Worm (Caenorhabditis elegans) whole organism, L1 larva: ENCODE results near the gene R12B2.13.
A peak's percentile ranks its signal among the peaks of the same experiment; 100 is the strongest.

Experiments
- C16A3.4 ChIP-seq: fragments of 150-350 bp; optimal IDR thresholded peaks from 2 replicates; lab custom pipeline; 2014; ENCODE audit warnings: missing biosample characterization, missing genetic modification characterization
- ama-1 ChIP-seq: fragments of 150-350 bp; optimal IDR thresholded peaks from 2 replicates; lab custom pipeline; 2014
- blmp-1 ChIP-seq: fragments of 150-350 bp; optimal IDR thresholded peaks from 2 replicates; lab custom pipeline; 2014; ENCODE audit warnings: missing biosample characterization, missing genetic modification characterization
- ceh-8 ChIP-seq: fragments of 200-800 bp; sonication (Bioruptor generic); optimal IDR thresholded peaks from 2 replicates; lab custom pipeline; 2018; ENCODE audit warnings: mild to moderate bottlenecking, missing genetic modification characterization, moderate library complexity, missing compliant biosample characterization
- ceh-82 ChIP-seq, 3 experiments: fragments of 150-350 bp in 1 of 3; sonication (generic microtip) in 2 of 3; optimal IDR thresholded peaks; 2 replicates each; lab custom pipeline; 2014 to 2017; ENCODE audit warnings: missing biosample characterization in 3 of 3, missing genetic modification characterization in 3 of 3
- dpl-1 ChIP-seq, 3 experiments: fragments of 150-350 bp in 2 of 3; sonication (generic microtip) in 1 of 3; optimal IDR thresholded peaks; 2 replicates each; lab custom pipeline; 2014 to 2017; ENCODE audit warnings: missing biosample characterization in 3 of 3, missing genetic modification characterization in 3 of 3, missing genetic modification reagents in 3 of 3
- dsc-1 ChIP-seq: sonication (generic microtip); optimal IDR thresholded peaks from 2 replicates; lab custom pipeline; 2016; ENCODE audit warnings: mild to moderate bottlenecking, missing genetic modification characterization, missing compliant biosample characterization
- efl-1 ChIP-seq, 4 experiments: fragments of 150-350 bp; optimal IDR thresholded peaks in 3 of 4; peaks in 1 of 4; 1 replicate in 1 of 4; 2 replicates in 3 of 4; lab custom pipeline; 2014; ENCODE audit warnings: missing biosample characterization in 2 of 4, missing genetic modification characterization in 2 of 4, missing genetic modification reagents in 2 of 4
- egl-13 ChIP-seq: sonication (generic microtip); optimal IDR thresholded peaks from 2 replicates; lab custom pipeline; 2016; ENCODE audit warnings: missing genotype, missing genetic modification reagents, missing genetic modification characterization, missing compliant biosample characterization
- egl-27 ChIP-seq, 2 experiments: fragments of 150-350 bp in 1 of 2; sonication (generic microtip); optimal IDR thresholded peaks; 3 replicates each; lab custom pipeline; 2017 to 2018; ENCODE audit warnings: missing biosample characterization in 2 of 2, missing genetic modification characterization in 2 of 2, missing genetic modification reagents in 2 of 2
- ets-5 ChIP-seq: fragments of 200-800 bp; sonication (Bioruptor generic); IDR thresholded peaks from 2 replicates; pipeline ENCODE4 v1.3.6; 2022; ENCODE audit warnings: missing genetic modification characterization, missing compliant biosample characterization
- fkh-10 ChIP-seq: sonication (generic microtip); optimal IDR thresholded peaks from 2 replicates; lab custom pipeline; 2017; ENCODE audit warnings: missing biosample characterization, missing genetic modification reagents, missing genetic modification characterization
- fkh-4 ChIP-seq: sonication (generic microtip); optimal IDR thresholded peaks from 2 replicates; lab custom pipeline; 2016; ENCODE audit warnings: missing compliant biosample characterization, missing genetic modification characterization, borderline replicate concordance
- fkh-8 ChIP-seq: sonication (generic microtip); optimal IDR thresholded peaks from 2 replicates; lab custom pipeline; 2016; ENCODE audit warnings: mild to moderate bottlenecking, missing genetic modification characterization, missing compliant biosample characterization
- fos-1 ChIP-seq: fragments of 150-350 bp; optimal IDR thresholded peaks from 2 replicates; lab custom pipeline; 2014; ENCODE audit warnings: missing biosample characterization, missing genetic modification characterization
- hlh-4 ChIP-seq: sonication (generic microtip); optimal IDR thresholded peaks from 2 replicates; lab custom pipeline; 2016; ENCODE audit warnings: mild to moderate bottlenecking, missing genetic modification characterization, missing compliant biosample characterization
- irx-1 ChIP-seq: sonication (generic microtip); optimal IDR thresholded peaks from 2 replicates; lab custom pipeline; 2016; ENCODE audit warnings: missing genetic modification characterization, missing compliant biosample characterization
- isw-1 ChIP-seq: fragments of 200-800 bp; sonication (Bioruptor generic); IDR thresholded peaks from 2 replicates; pipeline ENCODE4 v1.3.6; 2022; ENCODE audit warnings: missing genetic modification characterization, missing compliant biosample characterization
- lin-13 ChIP-seq: fragments of 150-350 bp; optimal IDR thresholded peaks from 2 replicates; lab custom pipeline; 2014; ENCODE audit warnings: missing biosample characterization, missing genetic modification reagents, missing genetic modification characterization
- lin-14 ChIP-seq: fragments of 200-800 bp; sonication (Bioruptor generic); optimal IDR thresholded peaks from 2 replicates; lab custom pipeline; 2018; ENCODE audit warnings: mild to moderate bottlenecking, missing genetic modification characterization, moderate library complexity, missing compliant biosample characterization
- lin-35 ChIP-seq, 2 experiments: fragments of 150-350 bp; optimal IDR thresholded peaks; 2 replicates each; lab custom pipeline; 2014; ENCODE audit warnings: missing biosample characterization in 2 of 2, missing genetic modification characterization in 2 of 2, missing genetic modification reagents in 2 of 2
- lin-39 ChIP-seq: fragments of 150-350 bp; optimal IDR thresholded peaks from 2 replicates; lab custom pipeline; 2014; ENCODE audit warnings: missing biosample characterization, missing genetic modification reagents, missing genetic modification characterization
- lsy-2 ChIP-seq, 2 experiments: fragments of 150-350 bp; optimal IDR thresholded peaks; 2 replicates each; lab custom pipeline; 2014; ENCODE audit warnings: missing biosample characterization in 2 of 2, missing genetic modification characterization in 2 of 2
- mab-9 ChIP-seq: fragments of 200-800 bp; sonication (Bioruptor generic); IDR thresholded peaks from 2 replicates; pipeline ENCODE4 v1.3.6; 2022; ENCODE audit warnings: missing genetic modification reagents, missing genetic modification characterization, missing compliant biosample characterization
- mdl-1 ChIP-seq, 2 experiments: fragments of 150-350 bp; optimal IDR thresholded peaks; 2 replicates each; lab custom pipeline; 2014 to 2017; ENCODE audit warnings: missing biosample characterization in 2 of 2, missing genetic modification characterization in 2 of 2, inconsistent platforms in 1 of 2
- mep-1 ChIP-seq: fragments of 150-350 bp; optimal IDR thresholded peaks from 2 replicates; lab custom pipeline; 2014; ENCODE audit warnings: missing biosample characterization, missing genetic modification characterization
- nhr-19 ChIP-seq: fragments of 200-800 bp; sonication (Bioruptor generic); conservative IDR thresholded peaks from 2 replicates; pipeline ENCODE4 v1.3.6; 2022; ENCODE audit warnings: missing genetic modification characterization, missing compliant biosample characterization
- nhr-20 ChIP-seq: sonication (generic microtip); optimal IDR thresholded peaks from 2 replicates; lab custom pipeline; 2016; ENCODE audit warnings: mild to moderate bottlenecking, missing genetic modification characterization, missing compliant biosample characterization
- nhr-28 ChIP-seq: fragments of 150-350 bp; optimal IDR thresholded peaks from 2 replicates; lab custom pipeline; 2014; ENCODE audit warnings: missing biosample characterization, missing genetic modification characterization
- nhr-47 ChIP-seq: sonication (generic microtip); optimal IDR thresholded peaks from 2 replicates; lab custom pipeline; 2016; ENCODE audit warnings: mild to moderate bottlenecking, missing genetic modification characterization, moderate library complexity, missing compliant biosample characterization
- nhr-71 ChIP-seq: sonication (generic microtip); optimal IDR thresholded peaks from 2 replicates; lab custom pipeline; 2016; ENCODE audit warnings: mild to moderate bottlenecking, missing genetic modification characterization, moderate library complexity, missing compliant biosample characterization
- pag-3 ChIP-seq: sonication (generic microtip); optimal IDR thresholded peaks from 2 replicates; lab custom pipeline; 2017; ENCODE audit warnings: missing genetic modification characterization, mild to moderate bottlenecking, missing compliant biosample characterization, antibody characterized with exemption, borderline replicate concordance; ENCODE audit not compliant: insufficient read depth
- rnt-1 ChIP-seq: sonication (generic microtip); optimal IDR thresholded peaks from 2 replicates; lab custom pipeline; 2016; ENCODE audit warnings: mild to moderate bottlenecking, missing genetic modification characterization, moderate library complexity, missing compliant biosample characterization
- skn-1 ChIP-seq: fragments of 150-350 bp; optimal IDR thresholded peaks from 2 replicates; lab custom pipeline; 2014; ENCODE audit warnings: missing biosample characterization, missing genetic modification characterization
- snu-23 ChIP-seq: sonication (generic microtip); optimal IDR thresholded peaks from 2 replicates; lab custom pipeline; 2016; ENCODE audit warnings: missing genetic modification characterization, missing compliant biosample characterization
- sox-4 ChIP-seq: sonication (generic microtip); optimal IDR thresholded peaks from 2 replicates; lab custom pipeline; 2016; ENCODE audit warnings: missing genetic modification characterization, missing compliant biosample characterization
- swsn-7 ChIP-seq: sonication (generic microtip); optimal IDR thresholded peaks from 2 replicates; lab custom pipeline; 2016; ENCODE audit warnings: missing genetic modification characterization, missing compliant biosample characterization
- tbx-2 ChIP-seq: sonication (generic microtip); optimal IDR thresholded peaks from 2 replicates; lab custom pipeline; 2016; ENCODE audit warnings: missing genetic modification characterization, missing compliant biosample characterization
- unc-130 ChIP-seq: fragments of 150-350 bp; optimal IDR thresholded peaks from 2 replicates; lab custom pipeline; 2017; ENCODE audit warnings: missing biosample characterization, missing genetic modification characterization, inconsistent platforms
- unc-62 ChIP-seq: fragments of 150-350 bp; optimal IDR thresholded peaks from 2 replicates; lab custom pipeline; 2014; ENCODE audit warnings: missing biosample characterization, missing genetic modification reagents, missing genetic modification characterization
- unc-86 ChIP-seq: sonication (generic microtip); optimal IDR thresholded peaks from 2 replicates; lab custom pipeline; 2016; ENCODE audit warnings: missing genetic modification characterization, missing compliant biosample characterization
- xbp-1 ChIP-seq: sonication (generic microtip); optimal IDR thresholded peaks from 2 replicates; lab custom pipeline; 2016; ENCODE audit warnings: missing genetic modification characterization, missing compliant biosample characterization
- zag-1 ChIP-seq: fragments of 150-350 bp; optimal IDR thresholded peaks from 2 replicates; lab custom pipeline; 2014; ENCODE audit warnings: missing biosample characterization, missing genetic modification characterization
- ztf-11 ChIP-seq, 2 experiments: sonication (generic microtip); optimal IDR thresholded peaks; 2 replicates each; lab custom pipeline; 2016 to 2017; ENCODE audit warnings: missing genetic modification characterization in 2 of 2, missing biosample characterization in 1 of 2, missing compliant biosample characterization in 1 of 2
- ztf-4 ChIP-seq: fragments of 150-350 bp; optimal IDR thresholded peaks from 2 replicates; lab custom pipeline; 2014; ENCODE audit warnings: missing biosample characterization, missing genetic modification characterization

R12B2.13 gene

DNA sequence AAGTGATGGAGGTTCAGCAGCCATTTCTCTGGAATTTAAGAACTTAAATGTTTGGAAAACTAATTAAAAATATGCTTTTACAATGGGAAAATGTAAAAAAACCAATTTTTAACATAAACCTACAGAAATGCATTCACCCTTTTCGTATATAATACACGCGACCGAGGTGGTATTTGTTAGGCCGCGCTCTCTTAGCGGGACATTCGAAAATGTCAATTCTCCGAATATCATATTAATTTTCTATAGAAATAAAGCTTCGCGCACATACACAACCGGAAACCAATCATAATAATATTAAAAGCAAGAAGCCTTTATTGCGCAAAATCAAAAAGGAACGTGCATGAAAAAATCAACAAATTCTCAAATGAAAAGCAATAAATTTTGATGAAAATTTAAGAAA lies 20.0 kb upstream of the R12B2.13 start, which contains the start of gene ddx-23 (continued):
- TF ChIP-seq lin-39 (tag; lab: Kevin White, UChicago) = no peak
- peak; percentile 9 for TF ChIP-seq rnt-1 (tag; lab: Kevin White, UChicago)

DNA sequence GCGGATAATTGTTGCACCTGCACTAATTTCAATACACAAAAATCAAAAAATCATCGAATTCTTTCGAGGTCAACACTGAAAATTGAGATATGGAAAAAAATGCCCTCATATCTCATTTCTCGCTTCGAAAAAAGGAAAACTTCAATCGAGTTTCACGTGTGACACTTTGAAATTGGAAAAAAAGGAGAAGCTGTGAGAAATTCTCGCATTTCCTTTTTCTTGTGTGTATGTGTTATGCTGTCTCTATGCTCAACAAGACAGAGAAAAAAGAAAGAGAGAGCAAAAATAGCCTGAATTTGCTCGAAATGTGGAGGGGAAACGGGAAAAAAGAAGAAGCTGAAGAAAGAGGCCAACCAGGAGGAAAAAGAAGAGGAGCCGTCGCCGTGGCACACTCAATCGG lies 13.1 kb upstream of the R12B2.13 start:
- no peak for TF ChIP-seq ama-1 (lab: Kevin White, UChicago)
- TF ChIP-seq nhr-28 (tag; lab: Kevin White, UChicago) = no peak
- TF ChIP-seq blmp-1 = no peak
- TF ChIP-seq efl-1 (optimal IDR thresholded peaks at IDR 0.05; lab: Kevin White, UChicago) = no peak
- TF ChIP-seq efl-1 (GFP tag; optimal IDR thresholded peaks at IDR 0.05 in 1 of 2; lab: Kevin White, UChicago) = peak in 1 of 2 experiments; percentile 27
- peak in 1 of 3 experiments; percentile 38 for TF ChIP-seq ceh-82 (tag; optimal IDR thresholded peaks at IDR 0.05; lab: Kevin White, UChicago)
- TF ChIP-seq hlh-4 (tag; lab: Kevin White, UChicago) = no peak
- no peak for TF ChIP-seq pag-3 (tag; lab: Kevin White, UChicago)
- TF ChIP-seq ets-5 = no peak
- peak; percentile 11 for TF ChIP-seq nhr-47 (tag; lab: Kevin White, UChicago)
- TF ChIP-seq fkh-10 (GFP tag; lab: Kevin White, UChicago) = peak; percentile 78
- peak in 1 of 2 experiments; percentile 5 for TF ChIP-seq lsy-2 (tag; optimal IDR thresholded peaks at IDR 0.05; lab: Kevin White, UChicago)
- peak; percentile 77 for TF ChIP-seq lin-14
- TF ChIP-seq nhr-71 = peak; percentile 20
- TF ChIP-seq nhr-20 (tag; lab: Kevin White, UChicago) = no peak

DNA sequence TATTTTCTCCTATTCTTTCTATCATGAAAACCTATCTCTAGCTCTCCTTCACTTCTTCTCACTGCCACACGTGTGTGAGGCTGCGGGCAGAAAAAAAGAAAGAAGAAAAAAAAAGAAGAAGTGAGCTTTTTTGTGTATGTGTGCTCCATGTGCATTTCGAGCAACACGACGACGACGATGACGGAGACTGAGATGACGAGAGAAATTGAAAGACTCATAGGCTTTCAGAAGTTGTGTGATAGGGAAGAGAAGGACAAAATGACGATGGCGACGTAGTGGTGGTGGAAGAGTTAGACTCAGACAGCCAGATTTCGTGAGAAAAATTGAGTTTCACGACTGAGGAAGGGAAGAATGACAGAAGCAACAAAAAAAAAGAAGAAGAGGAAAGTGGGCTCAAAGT lies 12.2 kb upstream of the R12B2.13 start:
- TF ChIP-seq dpl-1 (GFP tag; optimal IDR thresholded peaks at IDR 0.05; lab: Kevin White, UChicago) = peak; percentile 6 to 33 (median 17)
- TF ChIP-seq isw-1 (GFP tag; lab: Robert Waterston, UW) = peak; percentile 51
- TF ChIP-seq sox-4 (tag; lab: Kevin White, UChicago) = peak; percentile 34
- TF ChIP-seq ceh-82 (tag; optimal IDR thresholded peaks at IDR 0.05; lab: Kevin White, UChicago) = peak in 2 of 3 experiments; percentile 37 to 73
- peak; percentile 88 for TF ChIP-seq nhr-71
- peak; percentile 72 for TF ChIP-seq dsc-1 (tag; lab: Kevin White, UChicago)
- peak; percentile 42 for TF ChIP-seq unc-130 (tag; lab: Kevin White, UChicago)
- peak; percentile 7 for TF ChIP-seq lin-13 (GFP tag; lab: Kevin White, UChicago)
- TF ChIP-seq lsy-2 (tag; optimal IDR thresholded peaks at IDR 0.05; lab: Kevin White, UChicago) = peak; percentile 45 to 87
- 0 out of 2 replicates have a peak, but pooled peaks have one; percentile 49 for TF ChIP-seq mab-9
- no peak for TF ChIP-seq fkh-4
- peak; percentile 51 for TF ChIP-seq irx-1 (tag; lab: Kevin White, UChicago)
- peak; percentile 75 for TF ChIP-seq snu-23 (GFP tag; lab: Kevin White, UChicago)
- TF ChIP-seq nhr-19 (GFP tag; lab: Robert Waterston, UW) = 0 out of 2 replicates have a peak, but pooled peaks have one; percentile 27
- TF ChIP-seq rnt-1 (tag; lab: Kevin White, UChicago) = peak; percentile 47
- TF ChIP-seq lin-14 = peak; percentile 96
- TF ChIP-seq mep-1 = peak; percentile 82
- TF ChIP-seq ceh-8 = peak; percentile 12
- peak; percentile 81 for TF ChIP-seq nhr-47 (tag; lab: Kevin White, UChicago)
- peak; percentile 54 for TF ChIP-seq efl-1 (optimal IDR thresholded peaks at IDR 0.05; lab: Kevin White, UChicago)
- peak; percentile 33 to 74 for TF ChIP-seq efl-1 (GFP tag; optimal IDR thresholded peaks at IDR 0.05 in 1 of 2; lab: Kevin White, UChicago)
- TF ChIP-seq egl-13 = peak; percentile 60
- TF ChIP-seq ztf-11 (tag; optimal IDR thresholded peaks at IDR 0.05; lab: Kevin White, UChicago) = no peak
- peak; percentile 58 for TF ChIP-seq xbp-1
- TF ChIP-seq ama-1 (lab: Kevin White, UChicago) = no peak
- TF ChIP-seq egl-27 (tag; optimal IDR thresholded peaks at IDR 0.05; lab: Kevin White, UChicago) = peak in 1 of 2 experiments; percentile 46
- peak; percentile 37 for TF ChIP-seq nhr-20 (tag; lab: Kevin White, UChicago)
- TF ChIP-seq fos-1 (tag; lab: Kevin White, UChicago) = peak; percentile 40
- peak; percentile 18 for TF ChIP-seq C16A3.4 (tag; lab: Kevin White, UChicago)
- peak; percentile 78 for TF ChIP-seq swsn-7 (tag; lab: Kevin White, UChicago)
- peak; percentile 29 for TF ChIP-seq pag-3 (tag; lab: Kevin White, UChicago)
- peak in 1 of 2 experiments; percentile 56 for TF ChIP-seq lin-35 (GFP tag; optimal IDR thresholded peaks at IDR 0.05; lab: Kevin White, UChicago)
- peak; percentile 62 for TF ChIP-seq tbx-2 (tag; lab: Kevin White, UChicago)
- peak; percentile 40 for TF ChIP-seq zag-1 (tag; lab: Kevin White, UChicago)
- TF ChIP-seq fkh-8 (tag; lab: Kevin White, UChicago) = peak; percentile 93
- no peak for TF ChIP-seq lin-39 (tag; lab: Kevin White, UChicago)
- peak; percentile 66 to 80 for TF ChIP-seq mdl-1 (tag; optimal IDR thresholded peaks at IDR 0.05; lab: Kevin White, UChicago)
- no peak for TF ChIP-seq unc-62
- peak; percentile 82 for TF ChIP-seq unc-86 (tag; lab: Kevin White, UChicago)
- TF ChIP-seq ets-5 = no peak
- TF ChIP-seq ztf-4 (tag; lab: Kevin White, UChicago) = no peak
- peak; percentile 52 for TF ChIP-seq skn-1 (tag; lab: Kevin White, UChicago)
